Fruit fly (Drosophila melanogaster) whole organism, embryonic: ENCODE results near the gene Kdsr.

Source experiments
- Ada2b ChIP-seq: fragments of 200-800 bp; sonication (Bioruptor generic); IDR thresholded peaks from 2 replicates; pipeline ENCODE4 v1.3.6; 2022; ENCODE audit warnings: missing biosample characterization, missing genetic modification characterization
- BtbVII ChIP-seq: fragments of 200-800 bp; sonication (Bioruptor generic); optimal IDR thresholded peaks from 3 replicates; lab custom pipeline; 2017; ENCODE audit warnings: missing biosample characterization, mild to moderate bottlenecking, missing genetic modification characterization
- CG10565 ChIP-seq: fragments of 200-800 bp; sonication (Bioruptor generic); optimal IDR thresholded peaks from 3 replicates; lab custom pipeline; 2016; ENCODE audit warnings: missing biosample characterization, mild to moderate bottlenecking, missing genetic modification characterization
- CG11093 ChIP-seq: fragments of 200-800 bp; sonication (Bioruptor generic); IDR thresholded peaks from 3 replicates; pipeline ENCODE4 v1.3.6; 2022; ENCODE audit warnings: missing biosample characterization, missing genetic modification characterization
- CG11398 ChIP-seq: fragments of 200-800 bp; sonication (Bioruptor generic); optimal IDR thresholded peaks from 2 replicates; lab custom pipeline; 2016; ENCODE audit warnings: missing biosample characterization, missing genetic modification characterization
- CG11504 ChIP-seq: fragments of 200-800 bp; sonication (Bioruptor generic); optimal IDR thresholded peaks from 3 replicates; lab custom pipeline; 2019; ENCODE audit warnings: missing biosample characterization, mild to moderate bottlenecking, missing genetic modification characterization, moderate library complexity
- CG12744 ChIP-seq: fragments of 200-800 bp; sonication (Bioruptor generic); optimal IDR thresholded peaks from 2 replicates; lab custom pipeline; 2016; ENCODE audit warnings: missing biosample characterization, missing genetic modification characterization
- CG12942 ChIP-seq: fragments of 200-800 bp; sonication (Bioruptor generic); optimal IDR thresholded peaks from 3 replicates; lab custom pipeline; 2016; ENCODE audit warnings: missing biosample characterization, missing genetic modification characterization
- CG14860 ChIP-seq: fragments of 200-800 bp; sonication (Bioruptor generic); IDR thresholded peaks from 3 replicates; pipeline ENCODE4 v1.3.6; 2022; ENCODE audit warnings: missing biosample characterization, missing genetic modification characterization; ENCODE audit not compliant: partially characterized antibody
- CG17328 ChIP-seq: fragments of 200-800 bp; sonication (Bioruptor generic); IDR thresholded peaks from 2 replicates; pipeline ENCODE4 v1.3.6; 2022; ENCODE audit warnings: missing biosample characterization, missing genetic modification characterization
- CG2875 ChIP-seq: fragments of 200-800 bp; sonication (Bioruptor generic); optimal IDR thresholded peaks from 2 replicates; lab custom pipeline; 2017; ENCODE audit warnings: missing biosample characterization, mild to moderate bottlenecking, missing genetic modification characterization, missing genetic modification reagents
- CG31441 ChIP-seq: fragments of 200-800 bp; sonication (Bioruptor generic); IDR thresholded peaks from 2 replicates; pipeline ENCODE4 v1.3.6; 2022; ENCODE audit warnings: missing biosample characterization, missing genetic modification characterization
- CG32767 ChIP-seq: fragments of 200-800 bp; sonication (Bioruptor generic); IDR thresholded peaks from 2 replicates; pipeline ENCODE4 v1.3.6; 2022; ENCODE audit warnings: missing biosample characterization, missing genetic modification characterization
- CG33557 ChIP-seq: fragments of 200-800 bp; sonication (Bioruptor generic); optimal IDR thresholded peaks from 2 replicates; lab custom pipeline; 2019; ENCODE audit warnings: missing biosample characterization, mild to moderate bottlenecking, missing genetic modification characterization, moderate library complexity
- CG3995 ChIP-seq: fragments of 200-800 bp; sonication (Bioruptor generic); optimal IDR thresholded peaks from 3 replicates; lab custom pipeline; 2016; ENCODE audit warnings: missing biosample characterization, missing genetic modification characterization
- CG5180 ChIP-seq: fragments of 200-800 bp; sonication (Bioruptor generic); optimal IDR thresholded peaks from 3 replicates; lab custom pipeline; 2017; ENCODE audit warnings: missing biosample characterization, missing genetic modification characterization, mild to moderate bottlenecking, moderate library complexity, missing genetic modification reagents
- CG5953 ChIP-seq: fragments of 200-800 bp; sonication (Bioruptor generic); IDR thresholded peaks from 2 replicates; pipeline ENCODE4 v1.3.6; 2022; ENCODE audit warnings: missing biosample characterization, missing genetic modification characterization
- CG6254 ChIP-seq: fragments of 200-800 bp; sonication (Bioruptor generic); optimal IDR thresholded peaks from 3 replicates; lab custom pipeline; 2017; ENCODE audit warnings: mild to moderate bottlenecking, missing biosample characterization, missing genetic modification reagents, missing genetic modification characterization
- CG6654 ChIP-seq: fragments of 200-800 bp; sonication (Bioruptor generic); optimal IDR thresholded peaks from 2 replicates; lab custom pipeline; 2017; ENCODE audit warnings: missing biosample characterization, mild to moderate bottlenecking, missing genetic modification characterization
- CG7839 ChIP-seq: fragments of 200-800 bp; sonication (Bioruptor generic); optimal IDR thresholded peaks from 3 replicates; lab custom pipeline; 2018; ENCODE audit warnings: missing biosample characterization, mild to moderate bottlenecking, missing genetic modification characterization, moderate library complexity
- CG8281 ChIP-seq: fragments of 200-800 bp; sonication (Bioruptor generic); optimal IDR thresholded peaks from 2 replicates; lab custom pipeline; 2018; ENCODE audit warnings: missing biosample characterization, mild to moderate bottlenecking, missing genetic modification characterization, moderate library complexity
- CG9727 ChIP-seq: fragments of 200-800 bp; sonication (Bioruptor generic); optimal IDR thresholded peaks from 3 replicates; lab custom pipeline; 2017; ENCODE audit warnings: missing biosample characterization, mild to moderate bottlenecking, missing genetic modification characterization
- D ChIP-seq, 2 experiments: fragments of 200-800 bp in 1 of 2; fragments of >200 bp in 1 of 2; sonication (Bioruptor generic) in 1 of 2; optimal IDR thresholded peaks; 2 replicates in 1 of 2; 3 replicates in 1 of 2; lab custom pipeline; 2017; ENCODE audit warnings: mild to moderate bottlenecking in 1 of 2, missing biosample characterization in 1 of 2, missing genetic modification characterization in 1 of 2, missing genetic modification reagents in 1 of 2
- Dbx ChIP-seq: fragments of 200-800 bp; sonication (Bioruptor generic); IDR thresholded peaks from 3 replicates; pipeline ENCODE4 v1.3.6; 2022; ENCODE audit warnings: missing biosample characterization, missing genetic modification characterization
- Dp ChIP-seq: fragments of 200-800 bp; sonication (Bioruptor generic); optimal IDR thresholded peaks from 2 replicates; lab custom pipeline; 2018; ENCODE audit warnings: missing biosample characterization, mild to moderate bottlenecking, missing genetic modification characterization, moderate library complexity
- Lim3 ChIP-seq: fragments of 200-800 bp; sonication (Bioruptor generic); IDR thresholded peaks from 2 replicates; pipeline ENCODE4 v1.3.6; 2022; ENCODE audit warnings: missing biosample characterization, missing genetic modification characterization
- Med ChIP-seq: fragments of 200-800 bp; sonication (Bioruptor generic); peaks from one replicate; lab custom pipeline; 2016; ENCODE audit warnings: missing biosample characterization, missing genetic modification characterization, mild to moderate bottlenecking, inconsistent platforms, moderate library complexity
- Ptx1 ChIP-seq: fragments of 200-800 bp; sonication (Bioruptor generic); IDR thresholded peaks from 2 replicates; pipeline ENCODE4 v1.3.6; 2022; ENCODE audit warnings: missing biosample characterization, missing genetic modification characterization
- Sox102F ChIP-seq: fragments of 200-800 bp; sonication (Bioruptor generic); optimal IDR thresholded peaks from 2 replicates; lab custom pipeline; 2018; ENCODE audit warnings: missing biosample characterization, mild to moderate bottlenecking, missing genetic modification characterization, moderate library complexity
- ara ChIP-seq: fragments of 200-800 bp; sonication (Bioruptor generic); IDR thresholded peaks from 2 replicates; pipeline ENCODE4 v1.3.6; 2022; ENCODE audit warnings: missing biosample characterization, missing genetic modification characterization
- cas ChIP-seq: fragments of 200-800 bp; sonication (Bioruptor generic); IDR thresholded peaks from 2 replicates; pipeline ENCODE4 v1.3.6; 2022; ENCODE audit warnings: missing biosample characterization, missing genetic modification characterization
- cato ChIP-seq: fragments of 200-800 bp; sonication (Bioruptor generic); optimal IDR thresholded peaks from 2 replicates; lab custom pipeline; 2016; ENCODE audit warnings: missing biosample characterization, missing genetic modification characterization, borderline replicate concordance
- chif ChIP-seq, 2 experiments: fragments of 200-800 bp; sonication (Bioruptor generic); optimal IDR thresholded peaks; 3 replicates each; lab custom pipeline; 2016; ENCODE audit warnings: missing biosample characterization in 2 of 2, missing genetic modification characterization in 2 of 2
- crol ChIP-seq: fragments of 200-800 bp; sonication (Bioruptor generic); IDR thresholded peaks from 2 replicates; pipeline ENCODE4 v1.3.6; 2022; ENCODE audit warnings: missing biosample characterization, missing genetic modification characterization
- dmrt11E ChIP-seq: fragments of 200-800 bp; sonication (Bioruptor generic); optimal IDR thresholded peaks from 3 replicates; lab custom pipeline; 2018; ENCODE audit warnings: missing biosample characterization, mild to moderate bottlenecking, missing genetic modification characterization, moderate library complexity
- fd64A ChIP-seq: fragments of 200-800 bp; sonication (Bioruptor generic); optimal IDR thresholded peaks from 3 replicates; lab custom pipeline; 2018; ENCODE audit warnings: missing biosample characterization, mild to moderate bottlenecking, missing genetic modification characterization
- gcm ChIP-seq: fragments of 200-800 bp; sonication (Bioruptor generic); optimal IDR thresholded peaks from 2 replicates; lab custom pipeline; 2019; ENCODE audit warnings: missing biosample characterization, mild to moderate bottlenecking, missing genetic modification characterization, moderate library complexity
- gro ChIP-seq: fragments of 200-800 bp; sonication (Bioruptor generic); optimal IDR thresholded peaks from 2 replicates; lab custom pipeline; 2016; ENCODE audit warnings: missing biosample characterization, missing genetic modification characterization
- h ChIP-seq: fragments of >200 bp; optimal IDR thresholded peaks from 2 replicates; lab custom pipeline; 2017
- ind ChIP-seq: fragments of 200-800 bp; sonication (Bioruptor generic); optimal IDR thresholded peaks from 3 replicates; lab custom pipeline; 2016; ENCODE audit warnings: missing biosample characterization, missing genetic modification characterization
- lbe ChIP-seq: fragments of 200-800 bp; sonication (Bioruptor generic); optimal IDR thresholded peaks from 2 replicates; lab custom pipeline; 2016; ENCODE audit warnings: missing biosample characterization, mild to moderate bottlenecking, missing genetic modification characterization
- lmd ChIP-seq: fragments of 200-800 bp; sonication (Bioruptor generic); IDR thresholded peaks from 2 replicates; pipeline ENCODE4 v1.3.6; 2022; ENCODE audit warnings: missing biosample characterization, missing genetic modification characterization
- luna ChIP-seq: fragments of 200-800 bp; sonication (Bioruptor generic); optimal IDR thresholded peaks from 2 replicates; lab custom pipeline; 2016; ENCODE audit warnings: missing biosample characterization, missing genetic modification characterization
- maf-S ChIP-seq: fragments of 200-800 bp; sonication (Bioruptor generic); optimal IDR thresholded peaks from 2 replicates; lab custom pipeline; 2016; ENCODE audit warnings: missing biosample characterization, missing genetic modification characterization
- peb ChIP-seq: fragments of 200-800 bp; sonication (Bioruptor generic); IDR thresholded peaks from 2 replicates; pipeline ENCODE4 v1.3.6; 2022; ENCODE audit warnings: missing biosample characterization, missing genetic modification characterization
- rib ChIP-seq: fragments of 200-800 bp; sonication (Bioruptor generic); IDR thresholded peaks from 2 replicates; pipeline ENCODE4 v1.3.6; 2022; ENCODE audit warnings: missing biosample characterization, missing genetic modification characterization
- run ChIP-seq: fragments of 200-800 bp; sonication (Bioruptor generic); optimal IDR thresholded peaks from 3 replicates; lab custom pipeline; 2018; ENCODE audit warnings: missing biosample characterization, mild to moderate bottlenecking, missing genetic modification characterization
- stc ChIP-seq: fragments of 200-800 bp; sonication (Bioruptor generic); IDR thresholded peaks from 2 replicates; pipeline ENCODE4 v1.3.6; 2022; ENCODE audit warnings: missing biosample characterization, missing genetic modification characterization
- tll ChIP-seq, 2 experiments: fragments of 200-800 bp in 1 of 2; fragments of >200 bp in 1 of 2; sonication (Bioruptor generic) in 1 of 2; optimal IDR thresholded peaks; 2 replicates each; lab custom pipeline; 2017 to 2019; ENCODE audit warnings: missing biosample characterization in 2 of 2, missing genetic modification characterization in 2 of 2, mild to moderate bottlenecking in 1 of 2, moderate library complexity in 1 of 2

The Kdsr gene

dm6 chr3R:25232271-25232989 is 29.9 kb downstream of the Kdsr start, which contains the start of gene Cad96Cb (continued):
- peak; percentile 86 for TF ChIP-seq Sox102F (GFP tag; lab: Kevin White, UChicago)
- TF ChIP-seq CG5953 = no peak
- peak; percentile 72 for TF ChIP-seq run (tag; lab: Kevin White, UChicago)
- peak; percentile 90 for TF ChIP-seq CG6254 (GFP tag; lab: Kevin White, UChicago)
- TF ChIP-seq CG14860 (GFP tag; lab: Robert Waterston, UW) = no peak
- TF ChIP-seq CG7839 (tag; lab: Kevin White, UChicago) = peak; percentile 90
- peak; percentile 89 for TF ChIP-seq dmrt11E (tag; lab: Kevin White, UChicago)
- TF ChIP-seq Dp (GFP tag; lab: Kevin White, UChicago) = no peak
- no peak for TF ChIP-seq Lim3 (GFP tag; lab: Robert Waterston, UW)
- peak; percentile 56 to 89 for TF ChIP-seq chif (GFP tag; optimal IDR thresholded peaks at IDR 0.05; lab: Kevin White, UChicago)
- peak; percentile 70 for TF ChIP-seq CG6654 (GFP tag; lab: Kevin White, UChicago)
- TF ChIP-seq CG12744 (GFP tag; lab: Kevin White, UChicago) = peak; percentile 69
- peak; percentile 61; the same call in 1 of the 2 replicates for TF ChIP-seq lmd (GFP tag; lab: Robert Waterston, UW)
- no peak for TF ChIP-seq Dbx (GFP tag; lab: Robert Waterston, UW)
- TF ChIP-seq CG17328 (GFP tag; lab: Robert Waterston, UW) = peak; percentile 37
- no peak for TF ChIP-seq cas (GFP tag; lab: Robert Waterston, UW)
- TF ChIP-seq CG5180 (GFP tag; lab: Kevin White, UChicago) = peak; percentile 79
- peak; percentile 5 for TF ChIP-seq CG3995
- TF ChIP-seq gcm (GFP tag; lab: Kevin White, UChicago) = peak; percentile 86
- TF ChIP-seq CG9727 (GFP tag; lab: Kevin White, UChicago) = peak; percentile 92
- peak; percentile 23; the same call in 1 of the 2 replicates for TF ChIP-seq peb (GFP tag; lab: Robert Waterston, UW)
- TF ChIP-seq CG11093 = 0 out of 3 replicates have a peak, but pooled peaks have one; percentile 55
- peak; percentile 75 for TF ChIP-seq crol
- peak; percentile 62; the same call in 1 of the 2 replicates for TF ChIP-seq stc (GFP tag; lab: Robert Waterston, UW)
- TF ChIP-seq maf-S (GFP tag; lab: Kevin White, UChicago) = peak; percentile 50
- peak; percentile 28 for TF ChIP-seq CG10565
- no peak for TF ChIP-seq rib
- TF ChIP-seq gro (GFP tag; lab: Kevin White, UChicago) = no peak
- TF ChIP-seq CG2875 = peak; percentile 87
- TF ChIP-seq Med = peak; percentile 93
- peak; percentile 36 for TF ChIP-seq fd64A (GFP tag; lab: Kevin White, UChicago)
- TF ChIP-seq CG11398 (GFP tag; lab: Kevin White, UChicago) = peak; percentile 69
- TF ChIP-seq tll (GFP tag; optimal IDR thresholded peaks at IDR 0.05; lab: Kevin White, UChicago) = no peak
- TF ChIP-seq CG12942 (GFP tag; lab: Kevin White, UChicago) = peak; percentile 53
- TF ChIP-seq CG8281 (tag; lab: Kevin White, UChicago) = peak; percentile 68
- TF ChIP-seq ara (GFP tag; lab: Robert Waterston, UW) = peak; percentile 65; the same call in 1 of the 2 replicates
- TF ChIP-seq CG31441 (GFP tag; lab: Robert Waterston, UW) = peak; percentile 94
- TF ChIP-seq CG32767 (GFP tag; lab: Robert Waterston, UW) = peak; percentile 77
- TF ChIP-seq D (optimal IDR thresholded peaks at IDR 0.05; lab: Kevin White, UChicago) = no peak
- peak; percentile 92 for TF ChIP-seq D (GFP tag; optimal IDR thresholded peaks at IDR 0.05; lab: Kevin White, UChicago)
- peak; percentile 71 for TF ChIP-seq cato (GFP tag; lab: Kevin White, UChicago)
- no peak for TF ChIP-seq luna
- no peak for TF ChIP-seq lbe (GFP tag; lab: Kevin White, UChicago)
- TF ChIP-seq Ada2b (GFP tag; lab: Robert Waterston, UW) = no peak
- peak; percentile 92 for TF ChIP-seq CG11504 (tag; lab: Kevin White, UChicago)
- peak; percentile 70 for TF ChIP-seq Ptx1
- peak; percentile 93 for TF ChIP-seq CG33557 (GFP tag; lab: Kevin White, UChicago)
- TF ChIP-seq BtbVII (GFP tag; lab: Kevin White, UChicago) = peak; percentile 63
- peak; percentile 79 for TF ChIP-seq ind (GFP tag; lab: Kevin White, UChicago)
- TF ChIP-seq h = no peak
